Worm (Caenorhabditis elegans) whole organism, L2 larva: ENCODE results near the gene unc-34.

Source experiments
- aly-2 ChIP-seq: fragments of 150-350 bp; optimal IDR thresholded peaks from 2 replicates; lab custom pipeline; 2014; ENCODE audit warnings: missing biosample characterization, missing genetic modification characterization
- ama-1 ChIP-seq: fragments of 150-350 bp; optimal IDR thresholded peaks from 2 replicates; lab custom pipeline; 2018; ENCODE audit warnings: inconsistent platforms
- blmp-1 ChIP-seq: sonication (generic microtip); optimal IDR thresholded peaks from 2 replicates; lab custom pipeline; 2017; ENCODE audit warnings: missing genetic modification characterization, mild to moderate bottlenecking, missing compliant biosample characterization, antibody characterized with exemption, moderate library complexity; ENCODE audit not compliant: insufficient read depth
- elt-3 ChIP-seq: sonication (generic microtip); optimal IDR thresholded peaks from 2 replicates; lab custom pipeline; 2017; ENCODE audit warnings: missing biosample characterization, missing genetic modification characterization
- lin-39 ChIP-seq: fragments of 150-350 bp; optimal IDR thresholded peaks from 2 replicates; lab custom pipeline; 2014; ENCODE audit warnings: missing biosample characterization, missing genetic modification reagents, missing genetic modification characterization
- lsy-2 ChIP-seq, 2 experiments: fragments of 150-350 bp in 1 of 2; sonication (generic microtip) in 1 of 2; optimal IDR thresholded peaks; 2 replicates each; lab custom pipeline; 2014 to 2017; ENCODE audit warnings: missing biosample characterization in 2 of 2, missing genetic modification characterization in 2 of 2
- nhr-10 ChIP-seq: sonication (generic microtip); optimal IDR thresholded peaks from 2 replicates; lab custom pipeline; 2017; ENCODE audit warnings: missing biosample characterization, missing genetic modification characterization
- nhr-129 ChIP-seq: fragments of 150-350 bp; optimal IDR thresholded peaks from 2 replicates; lab custom pipeline; 2014; ENCODE audit warnings: missing biosample characterization, missing genetic modification characterization
- snpc-4 ChIP-seq: fragments of 150-350 bp; optimal IDR thresholded peaks from 2 replicates; lab custom pipeline; 2014; ENCODE audit warnings: missing biosample characterization, missing genetic modification characterization
- zag-1 ChIP-seq: fragments of 150-350 bp; optimal IDR thresholded peaks from 2 replicates; lab custom pipeline; 2014; ENCODE audit warnings: missing biosample characterization, missing genetic modification characterization

- TF ChIP-seq zag-1 (tag; lab: Kevin White, UChicago) (no peak), nhr-10 (tag; lab: Kevin White, UChicago) (no peak), snpc-4 (no peak), aly-2 (tag; lab: Kevin White, UChicago) (no peak), lsy-2 (tag; optimal IDR thresholded peaks at IDR 0.05; lab: Kevin White, UChicago) (no peak), blmp-1 (tag; lab: Kevin White, UChicago) (no peak), lin-39 (tag; lab: Kevin White, UChicago) (no peak), elt-3 (tag; lab: Kevin White, UChicago) (no peak), nhr-129 (no peak), ama-1 (lab: Kevin White, UChicago) (no peak)
These were observed 34.7 kb downstream of the unc-34 start for ce11 chrV:1017196-1017595.
